Fruit fly (Drosophila melanogaster) whole organism, embryonic: ENCODE measurements around the gene RhoGAP93B.

Experiments used
- Abd-B ChIP-seq: fragments of 200-800 bp; sonication (Bioruptor generic); optimal IDR thresholded peaks from 2 replicates; lab custom pipeline; 2018; ENCODE audit warnings: missing biosample characterization, mild to moderate bottlenecking, missing genetic modification characterization, moderate library complexity
- Asciz ChIP-seq: fragments of 200-800 bp; sonication (Bioruptor generic); optimal IDR thresholded peaks from 2 replicates; lab custom pipeline; 2017; ENCODE audit warnings: missing biosample characterization, mild to moderate bottlenecking, missing genetic modification characterization, missing genetic modification reagents
- CG1024 ChIP-seq: fragments of 200-800 bp; sonication (Bioruptor generic); IDR thresholded peaks from 2 replicates; pipeline ENCODE4 v1.3.6; 2022; ENCODE audit warnings: missing biosample characterization, missing genetic modification characterization
- CG11560 ChIP-seq: fragments of 200-800 bp; sonication (Bioruptor generic); IDR thresholded peaks from 3 replicates; pipeline ENCODE4 v1.3.6; 2022; ENCODE audit warnings: missing biosample characterization, missing genetic modification characterization
- CG12659 ChIP-seq: fragments of 200-800 bp; sonication (Bioruptor generic); optimal IDR thresholded peaks from 3 replicates; lab custom pipeline; 2017; ENCODE audit warnings: mild to moderate bottlenecking, missing biosample characterization, missing genetic modification reagents, missing genetic modification characterization
- CG13424 ChIP-seq: fragments of 200-800 bp; sonication (Bioruptor generic); optimal IDR thresholded peaks from 2 replicates; lab custom pipeline; 2019; ENCODE audit warnings: missing biosample characterization, mild to moderate bottlenecking, missing genetic modification characterization, moderate library complexity
- CG13624 ChIP-seq: fragments of 200-800 bp; sonication (Bioruptor generic); optimal IDR thresholded peaks from 2 replicates; lab custom pipeline; 2016; ENCODE audit warnings: missing biosample characterization, missing genetic modification characterization
- CG14710 ChIP-seq: fragments of 200-800 bp; sonication (Bioruptor generic); optimal IDR thresholded peaks from 3 replicates; lab custom pipeline; 2019; ENCODE audit warnings: missing biosample characterization, mild to moderate bottlenecking, missing genetic modification characterization, moderate library complexity
- CG15479 ChIP-seq: fragments of 200-800 bp; sonication (Bioruptor generic); optimal IDR thresholded peaks from 3 replicates; lab custom pipeline; 2019; ENCODE audit warnings: missing biosample characterization, mild to moderate bottlenecking, missing genetic modification characterization, moderate library complexity
- CG1603 ChIP-seq: fragments of 200-800 bp; sonication (Bioruptor generic); optimal IDR thresholded peaks from 2 replicates; lab custom pipeline; 2019; ENCODE audit warnings: missing biosample characterization, mild to moderate bottlenecking, missing genetic modification characterization, moderate library complexity
- CG16863 ChIP-seq: fragments of 200-800 bp; sonication (Bioruptor generic); optimal IDR thresholded peaks from 3 replicates; lab custom pipeline; 2016; ENCODE audit warnings: missing biosample characterization, missing genetic modification characterization
- CG30403 ChIP-seq: fragments of 200-800 bp; sonication (Bioruptor generic); optimal IDR thresholded peaks from 3 replicates; lab custom pipeline; 2016; ENCODE audit warnings: missing biosample characterization, missing genetic modification characterization
- CG31365 ChIP-seq: fragments of 200-800 bp; sonication (Bioruptor generic); optimal IDR thresholded peaks from 2 replicates; lab custom pipeline; 2018; ENCODE audit warnings: missing biosample characterization, mild to moderate bottlenecking, missing genetic modification characterization
- CG42726 ChIP-seq: fragments of 200-800 bp; sonication (Bioruptor generic); IDR thresholded peaks from 2 replicates; pipeline ENCODE4 v1.3.6; 2022; ENCODE audit warnings: missing biosample characterization, missing genetic modification characterization; ENCODE audit not compliant: partially characterized antibody
- CG4854 ChIP-seq: fragments of 200-800 bp; sonication (Bioruptor generic); optimal IDR thresholded peaks from 2 replicates; lab custom pipeline; 2016; ENCODE audit warnings: missing biosample characterization, missing genetic modification characterization, inconsistent platforms
- CG6254 ChIP-seq: fragments of 200-800 bp; sonication (Bioruptor generic); optimal IDR thresholded peaks from 3 replicates; lab custom pipeline; 2017; ENCODE audit warnings: mild to moderate bottlenecking, missing biosample characterization, missing genetic modification reagents, missing genetic modification characterization
- CG6791 ChIP-seq: fragments of 200-800 bp; sonication (Bioruptor generic); IDR thresholded peaks from 3 replicates; pipeline ENCODE4 v1.3.6; 2022; ENCODE audit warnings: missing biosample characterization, missing genetic modification characterization; ENCODE audit not compliant: partially characterized antibody
- CG8388 ChIP-seq: fragments of 200-800 bp; sonication (Bioruptor generic); optimal IDR thresholded peaks from 2 replicates; lab custom pipeline; 2019; ENCODE audit warnings: missing biosample characterization, mild to moderate bottlenecking, missing genetic modification characterization, moderate library complexity
- CG8765 ChIP-seq: fragments of 200-800 bp; sonication (Bioruptor generic); IDR thresholded peaks from 2 replicates; pipeline ENCODE4 v1.3.6; 2022; ENCODE audit warnings: missing biosample characterization, missing genetic modification characterization
- CG9215 ChIP-seq: fragments of 200-800 bp; sonication (Bioruptor generic); IDR thresholded peaks from 2 replicates; pipeline ENCODE4 v1.3.6; 2022; ENCODE audit warnings: missing biosample characterization, missing genetic modification characterization
- CoRest ChIP-seq: fragments of 200-800 bp; sonication (Bioruptor generic); optimal IDR thresholded peaks from 3 replicates; lab custom pipeline; 2018; ENCODE audit warnings: missing biosample characterization, mild to moderate bottlenecking, missing genetic modification characterization, moderate library complexity
- Dad ChIP-seq: fragments of 200-800 bp; sonication (Bioruptor generic); optimal IDR thresholded peaks from 3 replicates; lab custom pipeline; 2016; ENCODE audit warnings: missing biosample characterization, missing genetic modification characterization
- Deaf1 ChIP-seq: fragments of 200-800 bp; optimal IDR thresholded peaks from 3 replicates; lab custom pipeline; 2019; ENCODE audit warnings: missing biosample characterization, mild to moderate bottlenecking, missing genetic modification characterization, moderate library complexity
- Doc2 ChIP-seq: fragments of 200-800 bp; sonication (Bioruptor generic); IDR thresholded peaks from 2 replicates; pipeline ENCODE4 v1.3.6; 2022; ENCODE audit warnings: missing biosample characterization, missing genetic modification characterization
- Elba2 ChIP-seq: fragments of 200-800 bp; sonication (Bioruptor generic); optimal IDR thresholded peaks from 3 replicates; lab custom pipeline; 2016; ENCODE audit warnings: missing biosample characterization, missing genetic modification characterization
- Hey ChIP-seq: fragments of 200-800 bp; sonication (Bioruptor generic); optimal IDR thresholded peaks from 3 replicates; lab custom pipeline; 2018; ENCODE audit warnings: missing biosample characterization, mild to moderate bottlenecking, missing genetic modification characterization
- Hr51 ChIP-seq, 2 experiments: fragments of 200-800 bp; sonication (Bioruptor generic); optimal IDR thresholded peaks; 2 replicates in 1 of 2; 3 replicates in 1 of 2; lab custom pipeline; 2016 to 2018; ENCODE audit warnings: missing biosample characterization in 2 of 2, missing genetic modification characterization in 2 of 2, mild to moderate bottlenecking in 1 of 2, moderate library complexity in 1 of 2
- MTF-1 ChIP-seq: fragments of 200-800 bp; sonication (Bioruptor generic); optimal IDR thresholded peaks from 2 replicates; lab custom pipeline; 2018; ENCODE audit warnings: missing biosample characterization, mild to moderate bottlenecking, missing genetic modification characterization, borderline replicate concordance
- Poxn ChIP-seq: fragments of 200-800 bp; sonication (Bioruptor generic); IDR thresholded peaks from 2 replicates; pipeline ENCODE4 v1.3.6; 2022; ENCODE audit warnings: missing biosample characterization, missing genetic modification characterization
- Xbp1 ChIP-seq: fragments of 200-800 bp; sonication (Bioruptor generic); optimal IDR thresholded peaks from 3 replicates; lab custom pipeline; 2016; ENCODE audit warnings: missing biosample characterization, mild to moderate bottlenecking, missing genetic modification characterization
- br ChIP-seq: fragments of >200 bp; optimal IDR thresholded peaks from 2 replicates; lab custom pipeline; 2017
- btn ChIP-seq: fragments of 200-800 bp; sonication (Bioruptor generic); optimal IDR thresholded peaks from 2 replicates; lab custom pipeline; 2016; ENCODE audit warnings: missing biosample characterization, missing genetic modification characterization
- chif ChIP-seq, 2 experiments: fragments of 200-800 bp; sonication (Bioruptor generic); optimal IDR thresholded peaks; 3 replicates each; lab custom pipeline; 2016; ENCODE audit warnings: missing biosample characterization in 2 of 2, missing genetic modification characterization in 2 of 2
- gce ChIP-seq: fragments of 200-800 bp; sonication (Bioruptor generic); IDR thresholded peaks from 3 replicates; pipeline ENCODE4 v1.3.6; 2022; ENCODE audit warnings: missing biosample characterization, missing genetic modification characterization
- grau ChIP-seq: fragments of 200-800 bp; optimal IDR thresholded peaks from 3 replicates; lab custom pipeline; 2019; ENCODE audit warnings: missing biosample characterization, mild to moderate bottlenecking, missing genetic modification characterization, moderate library complexity
- hb ChIP-seq: fragments of 200-800 bp; sonication (Bioruptor generic); IDR thresholded peaks from 3 replicates; pipeline ENCODE4 v1.3.6; 2022; ENCODE audit warnings: missing biosample characterization, missing genetic modification characterization; ENCODE audit not compliant: partially characterized antibody
- hkb ChIP-seq, 2 experiments: fragments of 200-800 bp in 1 of 2; fragments of >200 bp in 1 of 2; sonication (Bioruptor generic) in 1 of 2; IDR thresholded peaks in 1 of 2; optimal IDR thresholded peaks in 1 of 2; 2 replicates each; pipeline versions ENCODE4 v1.3.6 to Lab custom; 2017 to 2022; ENCODE audit warnings: missing biosample characterization in 1 of 2, missing genetic modification characterization in 1 of 2
- maf-S ChIP-seq: fragments of 200-800 bp; sonication (Bioruptor generic); optimal IDR thresholded peaks from 2 replicates; lab custom pipeline; 2016; ENCODE audit warnings: missing biosample characterization, missing genetic modification characterization
- p53 ChIP-seq: fragments of 200-800 bp; sonication (Bioruptor generic); optimal IDR thresholded peaks from 2 replicates; lab custom pipeline; 2016; ENCODE audit warnings: missing biosample characterization, missing genetic modification characterization
- pnt ChIP-seq: fragments of 200-800 bp; sonication (Bioruptor generic); optimal IDR thresholded peaks from 3 replicates; lab custom pipeline; 2016; ENCODE audit warnings: missing biosample characterization, missing genetic modification characterization
- pum ChIP-seq: fragments of 200-800 bp; sonication (Bioruptor generic); optimal IDR thresholded peaks from 2 replicates; lab custom pipeline; 2016; ENCODE audit warnings: missing biosample characterization, missing genetic modification characterization
- repo ChIP-seq: fragments of 200-800 bp; sonication (Bioruptor generic); optimal IDR thresholded peaks from 2 replicates; lab custom pipeline; 2016; ENCODE audit warnings: missing biosample characterization, missing genetic modification characterization
- salm ChIP-seq: fragments of 200-800 bp; sonication (Bioruptor generic); optimal IDR thresholded peaks from 2 replicates; lab custom pipeline; 2018; ENCODE audit warnings: missing biosample characterization, mild to moderate bottlenecking, missing genetic modification characterization
- tio ChIP-seq: fragments of 200-800 bp; sonication (Bioruptor generic); optimal IDR thresholded peaks from 2 replicates; lab custom pipeline; 2017; ENCODE audit warnings: missing biosample characterization, missing genetic modification characterization, inconsistent platforms
- unpg ChIP-seq: fragments of 200-800 bp; sonication (Bioruptor generic); optimal IDR thresholded peaks from 3 replicates; lab custom pipeline; 2018; ENCODE audit warnings: missing biosample characterization, mild to moderate bottlenecking, missing genetic modification characterization, moderate library complexity
- usp ChIP-seq: fragments of >200 bp; optimal IDR thresholded peaks from 2 replicates; lab custom pipeline; 2017; ENCODE audit warnings: missing biosample characterization, missing genetic modification characterization
- vnd ChIP-seq: fragments of 200-800 bp; sonication (Bioruptor generic); IDR thresholded peaks from 3 replicates; pipeline ENCODE4 v1.3.6; 2022; ENCODE audit warnings: missing biosample characterization, missing genetic modification characterization; ENCODE audit not compliant: partially characterized antibody
- wor ChIP-seq: fragments of 200-800 bp; sonication (Bioruptor generic); IDR thresholded peaks from 2 replicates; pipeline ENCODE4 v1.3.6; 2022; ENCODE audit warnings: missing biosample characterization, missing genetic modification characterization
- zfh2 ChIP-seq: fragments of 200-800 bp; sonication (Bioruptor generic); optimal IDR thresholded peaks from 2 replicates; lab custom pipeline; 2016; ENCODE audit warnings: missing biosample characterization, missing genetic modification characterization

The RhoGAP93B gene

dm6 chr3R:21107907-21108591 lies 10.4 kb upstream of the RhoGAP93B start, which contains the start of the genes Sec15 and rtet (continued):
- TF ChIP-seq CG6791 (GFP tag; lab: Robert Waterston, UW), result peak; percentile 48; the same call in 1 of the 3 replicates
- peak; percentile 36 for TF ChIP-seq unpg (GFP tag; lab: Kevin White, UChicago)
- peak; percentile 71 for TF ChIP-seq grau (tag; lab: Kevin White, UChicago)
- TF ChIP-seq hb, result peak; percentile 9; the same call in 2 of the 3 replicates
- no peak for TF ChIP-seq Deaf1 (tag; lab: Kevin White, UChicago)
- peak; percentile 55 for TF ChIP-seq CG30403 (GFP tag; lab: Kevin White, UChicago)
- no peak for TF ChIP-seq p53
- TF ChIP-seq tio (GFP tag; lab: Kevin White, UChicago), result no peak
- TF ChIP-seq Abd-B, result peak; percentile 35
- no peak for TF ChIP-seq Poxn (GFP tag; lab: Robert Waterston, UW)
- no peak for TF ChIP-seq hkb (optimal IDR thresholded peaks at IDR 0.05; lab: Kevin White, UChicago)
- TF ChIP-seq hkb (GFP tag; IDR thresholded peaks at IDR 0.05; lab: Robert Waterston, UW), result 0 out of 2 replicates have a peak, but pooled peaks have one; percentile 35
- no peak for TF ChIP-seq Asciz (GFP tag; lab: Kevin White, UChicago)
- no peak for TF ChIP-seq CG8765 (GFP tag; lab: Robert Waterston, UW)
- peak; percentile 17 for TF ChIP-seq CG4854 (GFP tag; lab: Kevin White, UChicago)
- no peak for TF ChIP-seq CG8388 (GFP tag; lab: Kevin White, UChicago)
- TF ChIP-seq CG1024 (GFP tag; lab: Robert Waterston, UW), result peak; percentile 48; the same call in 1 of the 2 replicates
- no peak for TF ChIP-seq MTF-1 (GFP tag; lab: Kevin White, UChicago)
- TF ChIP-seq CG14710, result peak; percentile 77
- no peak for TF ChIP-seq pum (GFP tag; lab: Kevin White, UChicago)
- TF ChIP-seq CG13424, result peak; percentile 91
- no peak for TF ChIP-seq Doc2 (GFP tag; lab: Robert Waterston, UW)
- TF ChIP-seq CG9215 (GFP tag; lab: Robert Waterston, UW), result no peak
- no peak for TF ChIP-seq Hey (tag; lab: Kevin White, UChicago)
- no peak for TF ChIP-seq CG6254
- no peak for TF ChIP-seq CG15479 (GFP tag; lab: Kevin White, UChicago)
- TF ChIP-seq zfh2 (GFP tag; lab: Kevin White, UChicago), result peak; percentile 1
- peak; percentile 71 for TF ChIP-seq CoRest (tag; lab: Kevin White, UChicago)
- peak; percentile 36 for TF ChIP-seq Dad (GFP tag; lab: Kevin White, UChicago)
- peak; percentile 70 for TF ChIP-seq CG12659 (GFP tag; lab: Kevin White, UChicago)
- TF ChIP-seq CG11560 (tag; lab: Robert Waterston, UW), result peak; percentile 95
- peak; percentile 45 for TF ChIP-seq CG13624 (GFP tag; lab: Kevin White, UChicago)
- TF ChIP-seq chif (GFP tag; optimal IDR thresholded peaks at IDR 0.05; lab: Kevin White, UChicago), result peak; percentile 3 to 39
- peak; percentile 65 for TF ChIP-seq CG16863 (GFP tag; lab: Kevin White, UChicago)
- TF ChIP-seq CG1603 (tag; lab: Kevin White, UChicago), result peak; percentile 72
- TF ChIP-seq br (lab: Kevin White, UChicago), result no peak
- TF ChIP-seq vnd (GFP tag; lab: Robert Waterston, UW), result peak; percentile 52; the same call in 2 of the 3 replicates
- TF ChIP-seq Hr51 (GFP tag; optimal IDR thresholded peaks at IDR 0.05; lab: Kevin White, UChicago), result peak; percentile 50 to 74
- TF ChIP-seq Elba2 (GFP tag; lab: Kevin White, UChicago), result no peak
- TF ChIP-seq CG31365 (tag; lab: Kevin White, UChicago), result no peak
- no peak for TF ChIP-seq repo (GFP tag; lab: Kevin White, UChicago)
- no peak for TF ChIP-seq CG42726 (GFP tag; lab: Robert Waterston, UW)
- TF ChIP-seq Xbp1 (GFP tag; lab: Kevin White, UChicago), result peak; percentile 69
- no peak for TF ChIP-seq salm (tag; lab: Kevin White, UChicago)
- TF ChIP-seq usp (GFP tag; lab: Kevin White, UChicago), result no peak
- TF ChIP-seq maf-S (GFP tag; lab: Kevin White, UChicago), result no peak
- no peak for TF ChIP-seq wor (GFP tag; lab: Robert Waterston, UW)
- no peak for TF ChIP-seq gce (GFP tag; lab: Robert Waterston, UW)
- no peak for TF ChIP-seq btn
- no peak for TF ChIP-seq pnt (GFP tag; lab: Kevin White, UChicago)
